Worm (Caenorhabditis elegans) whole organism, early embryonic: Measurements from ENCODE around the gene T24C4.3.

Experiments
- B0310.2 ChIP-seq: sonication (generic microtip); optimal IDR thresholded peaks from 2 replicates; lab custom pipeline; 2016; ENCODE audit warnings: mild to moderate bottlenecking, missing genetic modification characterization, missing compliant biosample characterization
- F13C5.2 ChIP-seq: sonication (generic microtip); optimal IDR thresholded peaks from 2 replicates; lab custom pipeline; 2017; ENCODE audit warnings: mild to moderate bottlenecking, missing genetic modification characterization, inconsistent platforms, missing compliant biosample characterization
- aly-1 ChIP-seq: sonication (generic microtip); optimal IDR thresholded peaks from 2 replicates; lab custom pipeline; 2016; ENCODE audit warnings: missing genetic modification characterization, missing compliant biosample characterization
- ama-1 ChIP-seq: fragments of 150-350 bp; optimal IDR thresholded peaks from 2 replicates; lab custom pipeline; 2014
- ceh-13 ChIP-seq: fragments of 200-800 bp; sonication (Bioruptor generic); optimal IDR thresholded peaks from 2 replicates; lab custom pipeline; 2018; ENCODE audit warnings: mild to moderate bottlenecking, missing genetic modification characterization, missing compliant biosample characterization
- ceh-36 ChIP-seq: sonication (generic microtip); optimal IDR thresholded peaks from 2 replicates; lab custom pipeline; 2016; ENCODE audit warnings: missing genetic modification characterization, inconsistent platforms, missing compliant biosample characterization
- ets-7 ChIP-seq: sonication (generic microtip); optimal IDR thresholded peaks from 2 replicates; lab custom pipeline; 2016; ENCODE audit warnings: missing genotype, missing genetic modification characterization, missing compliant biosample characterization
- flt-1 ChIP-seq: fragments of 200-800 bp; sonication (Bioruptor generic); IDR thresholded peaks from 2 replicates; pipeline ENCODE4 v1.3.6; 2022; ENCODE audit warnings: missing genetic modification characterization, missing compliant biosample characterization
- hmbx-1 ChIP-seq: sonication (generic microtip); optimal IDR thresholded peaks from 2 replicates; lab custom pipeline; 2016; ENCODE audit warnings: mild to moderate bottlenecking, missing genetic modification characterization, missing compliant biosample characterization
- hmg-4 ChIP-seq: fragments of 200-800 bp; sonication (Bioruptor generic); optimal IDR thresholded peaks from 2 replicates; lab custom pipeline; 2018; ENCODE audit warnings: mild to moderate bottlenecking, missing genetic modification characterization, missing compliant biosample characterization
- hnd-1 ChIP-seq: sonication (generic microtip); optimal IDR thresholded peaks from 2 replicates; lab custom pipeline; 2016; ENCODE audit warnings: missing genetic modification characterization, missing compliant biosample characterization
- pes-1 ChIP-seq: fragments of 200-800 bp; sonication (Bioruptor generic); IDR thresholded peaks from 2 replicates; pipeline ENCODE4 v1.3.6; 2022; ENCODE audit warnings: missing genetic modification reagents, missing genetic modification characterization, missing compliant biosample characterization
- scrt-1 ChIP-seq: fragments of 200-800 bp; sonication (Bioruptor generic); IDR thresholded peaks from 2 replicates; pipeline ENCODE4 v1.3.6; 2022; ENCODE audit warnings: missing genetic modification characterization, missing compliant biosample characterization
- sea-1 ChIP-seq: fragments of 200-800 bp; sonication (Bioruptor generic); conservative IDR thresholded peaks from 2 replicates; pipeline ENCODE4 v1.3.6; 2022; ENCODE audit warnings: missing genetic modification characterization, missing compliant biosample characterization
- tbx-11 ChIP-seq: fragments of 200-800 bp; sonication (Bioruptor generic); IDR thresholded peaks from 2 replicates; pipeline ENCODE4 v1.3.6; 2022; ENCODE audit warnings: missing genetic modification characterization, missing compliant biosample characterization
- tbx-37 ChIP-seq: fragments of 200-800 bp; sonication (Bioruptor generic); conservative IDR thresholded peaks from 2 replicates; pipeline ENCODE4 v1.3.6; 2022; ENCODE audit warnings: missing genetic modification reagents, missing genetic modification characterization, missing compliant biosample characterization
- tra-4 ChIP-seq: sonication (generic microtip); optimal IDR thresholded peaks from 2 replicates; lab custom pipeline; 2017; ENCODE audit warnings: missing genetic modification characterization, missing compliant biosample characterization

The T24C4.3 gene

ce11 chrIII:869869-870268, 2.4 kb downstream of the T24C4.3 start, which contains the start of gene T24C4.2:
Gene T24C4.2, minus strand, starts transcription at chrIII:869969.
- peak; percentile 36 for TF ChIP-seq hmg-4 (GFP tag; lab: Kevin White, UChicago)
- no peak for TF ChIP-seq aly-1 (tag; lab: Kevin White, UChicago)

- TF ChIP-seq sea-1 (GFP tag; lab: Robert Waterston, UW) (no peak), ceh-36 (tag; lab: Kevin White, UChicago) (no peak), aly-1 (tag; lab: Kevin White, UChicago) (no peak), ama-1 (lab: Kevin White, UChicago) (no peak), hmbx-1 (tag; lab: Kevin White, UChicago) (no peak), F13C5.2 (tag; lab: Kevin White, UChicago) (no peak), ceh-13 (GFP tag; lab: Kevin White, UChicago) (no peak), flt-1 (GFP tag; lab: Robert Waterston, UW) (no peak), scrt-1 (GFP tag; lab: Robert Waterston, UW) (no peak), tra-4 (tag; lab: Kevin White, UChicago) (no peak), B0310.2 (no peak), tbx-11 (no peak), pes-1 (GFP tag; lab: Robert Waterston, UW) (no peak), ets-7 (tag; lab: Kevin White, UChicago) (no peak)
These were observed 3.4 kb downstream of the T24C4.3 start for ce11 chrIII:868866-869265.

ce11 chrIII:861819-862356, 10.4 kb downstream of the T24C4.3 start, which contains the start of gene arx-4:
Gene arx-4, plus strand, starts transcription at chrIII:862306.
- TF ChIP-seq ama-1 (lab: Kevin White, UChicago) = no peak

ce11 chrIII:859898-860297, 12.4 kb downstream of the T24C4.3 start, which contains the start of gene exos-4.2:
Gene exos-4.2, plus strand, starts transcription at chrIII:860198.
- TF ChIP-seq B0310.2 (no peak), aly-1 (tag; lab: Kevin White, UChicago) (no peak), ets-7 (tag; lab: Kevin White, UChicago) (no peak), sea-1 (GFP tag; lab: Robert Waterston, UW) (no peak), hmg-4 (GFP tag; lab: Kevin White, UChicago) (no peak), hnd-1 (tag; lab: Kevin White, UChicago) (no peak), tbx-11 (no peak), ceh-36 (tag; lab: Kevin White, UChicago) (no peak), F13C5.2 (tag; lab: Kevin White, UChicago) (no peak), tra-4 (tag; lab: Kevin White, UChicago) (no peak), flt-1 (GFP tag; lab: Robert Waterston, UW) (no peak), ama-1 (lab: Kevin White, UChicago) (no peak), scrt-1 (GFP tag; lab: Robert Waterston, UW) (no peak), pes-1 (GFP tag; lab: Robert Waterston, UW) (no peak), ceh-13 (GFP tag; lab: Kevin White, UChicago) (no peak), hmbx-1 (tag; lab: Kevin White, UChicago) (no peak), tbx-37 (GFP tag; lab: Robert Waterston, UW) (no peak)

ce11 chrIII:856908-857307, 15.4 kb downstream of the T24C4.3 start:
- TF ChIP-seq ceh-13 (GFP tag; lab: Kevin White, UChicago) (no peak), hmbx-1 (tag; lab: Kevin White, UChicago) (no peak), tbx-37 (GFP tag; lab: Robert Waterston, UW) (no peak), scrt-1 (GFP tag; lab: Robert Waterston, UW) (no peak), ama-1 (lab: Kevin White, UChicago) (no peak), hmg-4 (GFP tag; lab: Kevin White, UChicago) (no peak), aly-1 (tag; lab: Kevin White, UChicago) (no peak), ets-7 (tag; lab: Kevin White, UChicago) (no peak), sea-1 (GFP tag; lab: Robert Waterston, UW) (no peak), hnd-1 (tag; lab: Kevin White, UChicago) (no peak), tbx-11 (no peak), flt-1 (GFP tag; lab: Robert Waterston, UW) (no peak), F13C5.2 (tag; lab: Kevin White, UChicago) (no peak), ceh-36 (tag; lab: Kevin White, UChicago) (no peak), B0310.2 (no peak), pes-1 (GFP tag; lab: Robert Waterston, UW) (no peak), tra-4 (tag; lab: Kevin White, UChicago) (no peak)

ce11 chrIII:856260-856659, 16.0 kb downstream of the T24C4.3 start, which contains the start of gene K02F3.12:
Gene K02F3.12, plus strand, starts transcription at chrIII:856560.
- no peak for TF ChIP-seq tbx-11
- no peak for TF ChIP-seq B0310.2

ce11 chrIII:853859-854359, 18.4 kb downstream of the T24C4.3 start, which contains the start of the genes rnp-5 and tag-51:
Gene rnp-5, minus strand, starts transcription at chrIII:853909.
Gene tag-51, plus strand, starts transcription at chrIII:854221.
- TF ChIP-seq ama-1 (lab: Kevin White, UChicago) = no peak
- no peak for TF ChIP-seq scrt-1 (GFP tag; lab: Robert Waterston, UW)
- TF ChIP-seq hmbx-1 (tag; lab: Kevin White, UChicago) = no peak
- TF ChIP-seq ets-7 (tag; lab: Kevin White, UChicago) = no peak
- TF ChIP-seq hnd-1 (tag; lab: Kevin White, UChicago) = no peak
- TF ChIP-seq tbx-11 = no peak
- no peak for TF ChIP-seq tra-4 (tag; lab: Kevin White, UChicago)
- TF ChIP-seq hmg-4 (GFP tag; lab: Kevin White, UChicago) = no peak
- TF ChIP-seq F13C5.2 (tag; lab: Kevin White, UChicago) = no peak
- no peak for TF ChIP-seq sea-1 (GFP tag; lab: Robert Waterston, UW)
- TF ChIP-seq pes-1 (GFP tag; lab: Robert Waterston, UW) = no peak
- TF ChIP-seq flt-1 (GFP tag; lab: Robert Waterston, UW) = no peak
- TF ChIP-seq aly-1 (tag; lab: Kevin White, UChicago) = no peak
- no peak for TF ChIP-seq ceh-36 (tag; lab: Kevin White, UChicago)
- no peak for TF ChIP-seq tbx-37 (GFP tag; lab: Robert Waterston, UW)
- TF ChIP-seq ceh-13 (GFP tag; lab: Kevin White, UChicago) = no peak
- TF ChIP-seq B0310.2 = no peak
